Worm (Caenorhabditis elegans) whole organism, young adult: Measurements from ENCODE around the gene nhr-172.

Source experiments
- F39B2.1 ChIP-seq: fragments of 200-800 bp; sonication (Bioruptor generic); IDR thresholded peaks from 2 replicates; pipeline ENCODE4 v1.3.6; 2022; ENCODE audit warnings: missing genetic modification reagents, missing genetic modification characterization, missing compliant biosample characterization
- ceh-100 ChIP-seq: fragments of 200-800 bp; sonication (Bioruptor generic); IDR thresholded peaks from 2 replicates; pipeline ENCODE4 v1.3.6; 2022; ENCODE audit warnings: missing genetic modification reagents, missing genetic modification characterization, missing compliant biosample characterization
- ceh-58 ChIP-seq: fragments of 200-800 bp; sonication (Bioruptor generic); IDR thresholded peaks from 2 replicates; pipeline ENCODE4 v1.3.6; 2022; ENCODE audit warnings: missing genetic modification characterization, missing compliant biosample characterization
- dpff-1 ChIP-seq: sonication (generic microtip); optimal IDR thresholded peaks from 2 replicates; lab custom pipeline; 2017; ENCODE audit warnings: mild to moderate bottlenecking, missing genetic modification characterization, missing compliant biosample characterization
- hsf-1 ChIP-seq: fragments of 200-800 bp; sonication (Bioruptor generic); IDR thresholded peaks from 2 replicates; pipeline ENCODE4 v1.3.6; 2022; ENCODE audit warnings: missing genetic modification reagents, missing genetic modification characterization, missing compliant biosample characterization
- lag-1 ChIP-seq: fragments of 200-800 bp; sonication (Bioruptor generic); IDR thresholded peaks from 2 replicates; pipeline ENCODE4 v1.3.6; 2022; ENCODE audit warnings: missing genetic modification reagents, missing genetic modification characterization, missing compliant biosample characterization
- sea-2 ChIP-seq: fragments of 200-800 bp; sonication (Bioruptor generic); IDR thresholded peaks from 2 replicates; pipeline ENCODE4 v1.3.6; 2022; ENCODE audit warnings: missing genetic modification characterization, missing compliant biosample characterization
- snpc-4 ChIP-seq, 5 experiments: fragments of 150-350 bp in 1 of 5; sonication (generic microtip) in 4 of 5; optimal IDR thresholded peaks; 2 replicates each; lab custom pipeline; 2014 to 2018; ENCODE audit warnings: missing genetic modification characterization in 5 of 5, missing biosample characterization in 3 of 5, antibody characterized with exemption in 2 of 5, mild to moderate bottlenecking in 2 of 5, missing compliant biosample characterization in 2 of 5, missing genotype in 2 of 5, moderate library complexity in 2 of 5, missing genetic modification reagents in 1 of 5
- unc-62 ChIP-seq: fragments of 150-350 bp; optimal IDR thresholded peaks from 2 replicates; lab custom pipeline; 2014; ENCODE audit warnings: missing biosample characterization, missing genetic modification reagents, missing genetic modification characterization

- no peak for TF ChIP-seq ceh-100 (GFP tag; lab: Robert Waterston, UW)
- no peak for TF ChIP-seq unc-62 (GFP tag; lab: Kevin White, UChicago)
- TF ChIP-seq F39B2.1 (GFP tag; lab: Robert Waterston, UW) = no peak
- no peak for TF ChIP-seq ceh-58 (GFP tag; lab: Robert Waterston, UW)
- TF ChIP-seq hsf-1 (GFP tag; lab: Robert Waterston, UW) = no peak
- no peak for TF ChIP-seq snpc-4 (GFP tag; optimal IDR thresholded peaks at IDR 0.05; lab: Kevin White, UChicago)
- no peak for TF ChIP-seq snpc-4 (tag; optimal IDR thresholded peaks at IDR 0.05; lab: Kevin White, UChicago)
- no peak for TF ChIP-seq dpff-1 (tag; lab: Kevin White, UChicago)
- TF ChIP-seq lag-1 = no peak
- TF ChIP-seq sea-2 (GFP tag; lab: Robert Waterston, UW) = no peak
Measured at ce11 chrV:7528816-7529215, 20.0 kb downstream of the nhr-172 start, which contains the start of gene C54F6.5.
